Worm (Caenorhabditis elegans) whole organism, young adult: Measurements from ENCODE around the gene C34E7.3.

Experiments
- aptf-2 ChIP-seq: fragments of 200-800 bp; sonication (Bioruptor generic); conservative IDR thresholded peaks from 2 replicates; pipeline ENCODE4 v1.3.6; 2022; ENCODE audit warnings: missing genetic modification reagents, missing genetic modification characterization, missing compliant biosample characterization
- fkh-3 ChIP-seq: sonication (generic microtip); optimal IDR thresholded peaks from 2 replicates; lab custom pipeline; 2016; ENCODE audit warnings: mild to moderate bottlenecking, missing genetic modification characterization, missing compliant biosample characterization
- unc-62 ChIP-seq: fragments of 150-350 bp; optimal IDR thresholded peaks from 2 replicates; lab custom pipeline; 2014; ENCODE audit warnings: missing biosample characterization, missing genetic modification reagents, missing genetic modification characterization

- TF ChIP-seq unc-62 (GFP tag; lab: Kevin White, UChicago) (no peak), aptf-2 (GFP tag; lab: Robert Waterston, UW) (no peak), fkh-3 (no peak)
Observed at ce11 chrX:12951175-12951574, 21.1 kb downstream of the C34E7.3 start.
